Worm (Caenorhabditis elegans) whole organism, mixed stage, embryonic: ENCODE measurements around the gene Y102A11A.5.

ENCODE experiments used
- M03D4.4 ChIP-seq: sonication (generic microtip); optimal IDR thresholded peaks from 2 replicates; lab custom pipeline; 2017; ENCODE audit warnings: mild to moderate bottlenecking, missing genetic modification characterization, missing compliant biosample characterization
- bed-3 ChIP-seq: fragments of 200-800 bp; sonication (Bioruptor generic); optimal IDR thresholded peaks from 3 replicates; lab custom pipeline; 2018; ENCODE audit warnings: mild to moderate bottlenecking, missing genetic modification characterization, moderate library complexity, missing compliant biosample characterization
- blmp-1 ChIP-seq: fragments of 150-350 bp; optimal IDR thresholded peaks from 2 replicates; lab custom pipeline; 2014; ENCODE audit warnings: missing biosample characterization, missing genetic modification characterization
- ceh-39 ChIP-seq: fragments of 150-350 bp; optimal IDR thresholded peaks from 2 replicates; lab custom pipeline; 2014; ENCODE audit warnings: missing biosample characterization, missing genetic modification characterization
- ceh-43 ChIP-seq: fragments of 200-800 bp; sonication (Bioruptor generic); optimal IDR thresholded peaks from 2 replicates; lab custom pipeline; 2018; ENCODE audit warnings: mild to moderate bottlenecking, missing genetic modification characterization, moderate library complexity, missing compliant biosample characterization
- ces-1 ChIP-seq: fragments of 150-350 bp; optimal IDR thresholded peaks from 2 replicates; lab custom pipeline; 2014; ENCODE audit warnings: missing biosample characterization, missing genetic modification reagents, missing genetic modification characterization
- cnd-1 ChIP-seq: fragments of 200-800 bp; sonication (Bioruptor generic); optimal IDR thresholded peaks from 2 replicates; lab custom pipeline; 2018; ENCODE audit warnings: mild to moderate bottlenecking, missing genetic modification characterization, missing compliant biosample characterization
- drap-1 ChIP-seq: fragments of 200-800 bp; sonication (Bioruptor generic); optimal IDR thresholded peaks from 3 replicates; lab custom pipeline; 2018; ENCODE audit warnings: mild to moderate bottlenecking, missing genetic modification characterization, missing compliant biosample characterization
- elt-1 ChIP-seq: sonication (generic microtip); optimal IDR thresholded peaks from 2 replicates; lab custom pipeline; 2017; ENCODE audit warnings: missing genetic modification characterization, mild to moderate bottlenecking, missing compliant biosample characterization, antibody characterized with exemption, moderate library complexity, borderline replicate concordance; ENCODE audit not compliant: insufficient read depth
- flh-1 ChIP-seq: fragments of 200-800 bp; sonication (Bioruptor generic); optimal IDR thresholded peaks from 2 replicates; lab custom pipeline; 2018; ENCODE audit warnings: mild to moderate bottlenecking, missing genetic modification characterization, moderate library complexity, missing compliant biosample characterization
- ham-2 ChIP-seq: fragments of 200-800 bp; sonication (Bioruptor generic); optimal IDR thresholded peaks from 2 replicates; lab custom pipeline; 2018; ENCODE audit warnings: mild to moderate bottlenecking, missing genetic modification characterization, missing compliant biosample characterization
- hlh-1 ChIP-seq: fragments of 150-350 bp; optimal IDR thresholded peaks from 2 replicates; lab custom pipeline; 2014; ENCODE audit warnings: missing biosample characterization, missing genetic modification reagents, missing genetic modification characterization
- lin-32 ChIP-seq: fragments of 200-800 bp; sonication (Bioruptor generic); optimal IDR thresholded peaks from 2 replicates; lab custom pipeline; 2018; ENCODE audit warnings: mild to moderate bottlenecking, missing genetic modification characterization, missing compliant biosample characterization
- lsy-2 ChIP-seq: fragments of 150-350 bp; optimal IDR thresholded peaks from 2 replicates; lab custom pipeline; 2014; ENCODE audit warnings: missing biosample characterization, missing genetic modification characterization
- mab-5 ChIP-seq: fragments of 150-350 bp; optimal IDR thresholded peaks from 2 replicates; lab custom pipeline; 2014; ENCODE audit warnings: missing biosample characterization, missing genetic modification characterization
- mep-1 ChIP-seq: fragments of 150-350 bp; optimal IDR thresholded peaks from 2 replicates; lab custom pipeline; 2017; ENCODE audit warnings: missing biosample characterization, missing genetic modification reagents, missing genetic modification characterization, inconsistent platforms
- mls-2 ChIP-seq: sonication (generic microtip); optimal IDR thresholded peaks from 2 replicates; lab custom pipeline; 2016; ENCODE audit warnings: mild to moderate bottlenecking, missing genetic modification characterization, moderate library complexity, missing compliant biosample characterization
- nhr-2 ChIP-seq: fragments of 150-350 bp; optimal IDR thresholded peaks from 2 replicates; lab custom pipeline; 2014; ENCODE audit warnings: missing biosample characterization, missing genetic modification characterization
- nhr-237 ChIP-seq: fragments of 150-350 bp; optimal IDR thresholded peaks from 2 replicates; lab custom pipeline; 2014; ENCODE audit warnings: missing biosample characterization, missing genetic modification characterization
- nhr-28 ChIP-seq: fragments of 150-350 bp; optimal IDR thresholded peaks from 2 replicates; lab custom pipeline; 2014; ENCODE audit warnings: missing biosample characterization, missing genetic modification characterization
- nhr-76 ChIP-seq: sonication (generic microtip); optimal IDR thresholded peaks from 2 replicates; lab custom pipeline; 2017; ENCODE audit warnings: missing biosample characterization, missing genetic modification characterization
- pha-4 ChIP-seq: fragments of 150-350 bp; optimal IDR thresholded peaks from 2 replicates; lab custom pipeline; 2018; ENCODE audit warnings: missing biosample characterization, missing genetic modification reagents, missing genetic modification characterization
- sem-2 ChIP-seq: fragments of 200-800 bp; sonication (Bioruptor generic); optimal IDR thresholded peaks from 2 replicates; lab custom pipeline; 2018; ENCODE audit warnings: mild to moderate bottlenecking, missing genetic modification characterization, missing compliant biosample characterization
- snpc-4 ChIP-seq: fragments of 150-350 bp; optimal IDR thresholded peaks from 2 replicates; lab custom pipeline; 2014; ENCODE audit warnings: missing biosample characterization, missing genetic modification characterization
- sptf-1 ChIP-seq: sonication (generic microtip); optimal IDR thresholded peaks from 2 replicates; lab custom pipeline; 2017; ENCODE audit warnings: mild to moderate bottlenecking, missing genetic modification characterization, moderate library complexity, missing compliant biosample characterization
- tbx-8 ChIP-seq: fragments of 200-800 bp; sonication (Bioruptor generic); optimal IDR thresholded peaks from 2 replicates; lab custom pipeline; 2018; ENCODE audit warnings: mild to moderate bottlenecking, missing genetic modification characterization, moderate library complexity, missing compliant biosample characterization
- unc-120 ChIP-seq: sonication (generic microtip); optimal IDR thresholded peaks from 2 replicates; lab custom pipeline; 2017; ENCODE audit warnings: missing genetic modification characterization, missing compliant biosample characterization; ENCODE audit not compliant: poor library complexity, severe bottlenecking
- unc-39 ChIP-seq: fragments of 150-350 bp; optimal IDR thresholded peaks from 2 replicates; lab custom pipeline; 2014; ENCODE audit warnings: missing biosample characterization, missing genetic modification characterization
- unc-62 ChIP-seq: fragments of 150-350 bp; optimal IDR thresholded peaks from 2 replicates; lab custom pipeline; 2014; ENCODE audit warnings: missing biosample characterization, missing genetic modification reagents, missing genetic modification characterization
- zip-8 ChIP-seq: fragments of 150-350 bp; optimal IDR thresholded peaks from 2 replicates; lab custom pipeline; 2014; ENCODE audit warnings: missing biosample characterization, missing genetic modification characterization
- ztf-11 ChIP-seq: fragments of 150-350 bp; optimal IDR thresholded peaks from 2 replicates; lab custom pipeline; 2014; ENCODE audit warnings: missing biosample characterization, missing genetic modification characterization

The Y102A11A.5 gene

DNA sequence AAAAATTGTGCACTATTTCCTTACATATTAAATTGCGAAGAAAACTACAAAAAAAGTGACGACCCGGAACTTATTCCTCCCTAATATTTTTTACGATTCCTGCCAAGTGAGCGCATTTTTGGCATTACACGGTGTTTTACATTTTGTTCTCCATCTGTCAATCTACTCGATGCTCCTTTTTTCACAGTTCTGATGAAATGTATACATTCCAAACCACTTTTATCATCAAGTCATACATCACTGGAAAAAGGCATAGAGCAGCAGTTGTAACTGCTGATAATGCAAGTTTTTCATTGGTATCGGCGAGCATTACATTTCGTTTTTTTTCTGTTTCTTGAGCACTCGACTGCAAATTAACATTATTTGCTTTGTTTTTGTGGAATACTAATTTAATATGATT is 13.2 kb downstream of the Y102A11A.5 start:
- TF ChIP-seq unc-120 (tag; lab: Kevin White, UChicago): no peak
- TF ChIP-seq ceh-39 (tag; lab: Kevin White, UChicago): no peak
- no peak for TF ChIP-seq zip-8 (tag; lab: Kevin White, UChicago)
- no peak for TF ChIP-seq bed-3 (GFP tag; lab: Kevin White, UChicago)
- no peak for TF ChIP-seq ztf-11 (tag; lab: Kevin White, UChicago)
- no peak for TF ChIP-seq sptf-1
- no peak for TF ChIP-seq flh-1 (GFP tag; lab: Kevin White, UChicago)
- no peak for TF ChIP-seq mab-5 (tag; lab: Kevin White, UChicago)
- TF ChIP-seq mls-2: no peak
- no peak for TF ChIP-seq hlh-1
- TF ChIP-seq nhr-28 (tag; lab: Kevin White, UChicago): no peak

DNA sequence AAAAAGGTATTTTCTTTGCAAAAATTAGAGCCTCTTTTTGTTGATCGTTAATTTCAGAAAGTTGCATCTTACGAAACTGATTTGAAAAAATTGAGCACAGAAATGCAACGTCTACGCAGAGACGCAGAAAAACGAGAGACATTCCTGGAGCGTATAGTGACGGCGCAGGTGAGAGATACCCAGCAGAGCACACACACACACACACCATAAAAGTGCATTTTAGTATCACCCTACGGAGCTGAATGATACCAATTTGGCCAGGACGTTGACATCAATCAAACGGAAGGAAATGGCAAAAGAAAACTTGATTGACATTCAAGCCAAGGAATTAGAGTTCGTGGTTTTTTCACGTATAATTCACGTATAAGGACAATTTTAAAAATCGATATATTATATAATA is 16.9 kb downstream of the Y102A11A.5 start:
- TF ChIP-seq tbx-8 (GFP tag; lab: Kevin White, UChicago): no peak
- no peak for TF ChIP-seq zip-8 (tag; lab: Kevin White, UChicago)
- TF ChIP-seq hlh-1: no peak
- TF ChIP-seq drap-1 (GFP tag; lab: Kevin White, UChicago): no peak
- no peak for TF ChIP-seq elt-1 (tag; lab: Kevin White, UChicago)
- no peak for TF ChIP-seq unc-62 (GFP tag; lab: Kevin White, UChicago)
- no peak for TF ChIP-seq nhr-28 (tag; lab: Kevin White, UChicago)
- no peak for TF ChIP-seq nhr-2 (tag; lab: Kevin White, UChicago)
- no peak for TF ChIP-seq pha-4 (tag; lab: Kevin White, UChicago)
- no peak for TF ChIP-seq lin-32 (GFP tag; lab: Kevin White, UChicago)
- TF ChIP-seq nhr-237: no peak
- no peak for TF ChIP-seq lsy-2 (tag; lab: Kevin White, UChicago)
- no peak for TF ChIP-seq ceh-43
- no peak for TF ChIP-seq ces-1 (GFP tag; lab: Kevin White, UChicago)
- TF ChIP-seq unc-39 (tag; lab: Kevin White, UChicago): no peak
- no peak for TF ChIP-seq cnd-1
- TF ChIP-seq sem-2: no peak
- TF ChIP-seq snpc-4 (tag; lab: Kevin White, UChicago): no peak

DNA sequence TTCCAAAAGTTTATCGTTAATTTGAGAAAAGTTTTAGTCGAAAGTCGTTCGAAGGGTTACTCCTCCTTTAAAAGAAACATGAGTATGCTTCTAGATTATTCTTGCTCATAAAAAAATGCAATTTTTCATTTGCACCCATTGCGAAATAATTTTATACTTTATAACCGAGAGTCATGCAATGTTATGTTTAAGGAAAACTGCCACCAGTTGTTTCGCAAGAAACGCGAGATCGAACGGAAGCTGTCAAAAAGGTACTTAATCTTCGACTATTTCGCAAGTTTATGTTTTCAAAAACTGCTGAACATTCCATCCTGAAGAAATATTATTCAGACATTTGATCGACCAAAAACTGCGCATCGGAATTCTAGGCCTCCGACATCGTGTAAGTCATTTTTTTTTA is 17.5 kb downstream of the Y102A11A.5 start:
- TF ChIP-seq ham-2 (no peak), mls-2 (no peak), nhr-28 (tag; lab: Kevin White, UChicago) (no peak), tbx-8 (GFP tag; lab: Kevin White, UChicago) (no peak), ztf-11 (tag; lab: Kevin White, UChicago) (no peak), unc-39 (tag; lab: Kevin White, UChicago) (no peak), drap-1 (GFP tag; lab: Kevin White, UChicago) (no peak), lin-32 (GFP tag; lab: Kevin White, UChicago) (no peak), nhr-76 (tag; lab: Kevin White, UChicago) (no peak), cnd-1 (no peak)

DNA sequence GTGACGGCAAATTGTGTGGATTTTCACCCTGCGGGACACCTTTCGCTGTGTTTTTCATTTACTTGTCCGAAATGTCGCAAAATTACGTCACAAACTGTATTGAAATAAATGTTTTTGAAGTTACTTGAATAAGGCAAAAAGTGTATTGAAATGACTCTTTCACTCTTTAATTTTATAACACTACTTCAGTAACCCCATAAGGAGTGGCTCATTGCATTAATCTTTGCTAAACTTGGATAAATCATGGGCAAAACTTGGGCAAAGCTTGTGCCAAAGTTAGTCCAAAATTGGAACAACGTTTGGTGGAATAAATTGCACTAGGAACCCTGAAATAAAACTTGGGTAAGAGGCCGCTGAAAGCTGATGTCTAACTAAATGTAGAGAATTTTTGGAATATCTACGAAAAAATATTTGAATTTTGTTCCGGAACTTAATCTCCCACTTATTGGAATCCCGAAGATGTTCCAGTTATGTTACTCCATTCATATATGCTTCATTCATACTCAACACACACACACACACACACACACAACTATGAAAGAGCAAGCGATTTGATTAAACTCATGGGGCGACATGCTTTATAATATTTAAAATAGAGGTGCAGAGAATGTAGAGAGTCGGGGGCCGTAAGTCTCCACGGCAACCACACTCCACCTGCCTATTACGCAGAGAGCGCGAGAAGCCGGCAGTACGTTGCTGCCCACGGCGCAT is 18.7 kb downstream of the Y102A11A.5 start, which contains the start of gene Y102A11A.9:
Gene Y102A11A.9, plus strand, starts transcription at position 661 of the 711 bp plus-strand sequence.
- TF ChIP-seq ceh-39 (tag; lab: Kevin White, UChicago): no peak
- TF ChIP-seq sptf-1: no peak
- no peak for TF ChIP-seq nhr-28 (tag; lab: Kevin White, UChicago)
- no peak for TF ChIP-seq tbx-8 (GFP tag; lab: Kevin White, UChicago)
- no peak for TF ChIP-seq ceh-43
- no peak for TF ChIP-seq mls-2
- TF ChIP-seq blmp-1 (tag; lab: Kevin White, UChicago): no peak
- no peak for TF ChIP-seq M03D4.4 (tag; lab: Kevin White, UChicago)
- no peak for TF ChIP-seq nhr-76 (tag; lab: Kevin White, UChicago)
- no peak for TF ChIP-seq mab-5 (tag; lab: Kevin White, UChicago)
- TF ChIP-seq unc-120 (tag; lab: Kevin White, UChicago): no peak
- no peak for TF ChIP-seq nhr-2 (tag; lab: Kevin White, UChicago)
- no peak for TF ChIP-seq ham-2
- TF ChIP-seq snpc-4 (tag; lab: Kevin White, UChicago): no peak
- no peak for TF ChIP-seq nhr-237
- TF ChIP-seq ces-1 (GFP tag; lab: Kevin White, UChicago): no peak
- no peak for TF ChIP-seq mep-1 (tag; lab: Kevin White, UChicago)
- TF ChIP-seq unc-39 (tag; lab: Kevin White, UChicago): no peak
